Worm (Caenorhabditis elegans): ENCODE data around the gene C48B4.8.

DNA sequence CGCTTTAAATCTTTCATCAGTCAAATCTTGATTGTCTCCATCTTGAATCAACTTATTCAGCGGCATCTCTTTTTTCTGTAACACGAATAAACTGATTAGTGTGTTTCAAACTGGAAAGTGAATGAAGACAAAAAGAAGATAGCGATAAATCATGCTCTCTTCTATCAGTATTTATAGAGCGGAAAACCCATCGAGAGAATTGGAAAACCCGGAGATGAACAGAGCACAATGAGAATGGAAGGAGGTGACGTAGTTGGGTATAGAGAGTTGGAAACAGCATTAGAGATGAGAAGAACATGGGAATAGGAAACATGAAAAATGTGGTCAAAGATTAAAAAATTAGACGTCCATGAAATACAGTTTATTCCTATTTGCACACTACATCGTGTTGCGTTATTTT is 31.1 kb upstream of the C48B4.8 start, which contains the start of gene acox-1.5:
- no peak for TF ChIP-seq ztf-23 (GFP tag; IDR thresholded peaks at IDR 0.05)
- no peak for TF ChIP-seq cog-1 (tag; optimal IDR thresholded peaks at IDR 0.05)
- no peak for TF ChIP-seq tab-1 (GFP tag; IDR thresholded peaks at IDR 0.05)
- TF ChIP-seq T22C8.4 (GFP tag; IDR thresholded peaks at IDR 0.05) = no peak
- no peak for TF ChIP-seq flt-1 (GFP tag; IDR thresholded peaks at IDR 0.05)
- TF ChIP-seq med-1 (GFP tag; optimal IDR thresholded peaks at IDR 0.05; ENCODE audit: insufficient read depth) = no peak
- TF ChIP-seq klf-2 (GFP tag; conservative IDR thresholded peaks at IDR 0.05) = no peak

Measured in whole organism, midembryonic.